Fruit fly (Drosophila melanogaster) whole organism, adult: ENCODE data around the gene CG14062.

Experiments used
- CG11617 ChIP-seq: fragments of 200-800 bp; sonication (Bioruptor generic); optimal IDR thresholded peaks from 2 replicates; lab custom pipeline; 2017; ENCODE audit warnings: mild to moderate bottlenecking, missing biosample characterization, missing genetic modification reagents, missing genetic modification characterization
- CG12768 ChIP-seq: fragments of 200-800 bp; sonication (Bioruptor generic); optimal IDR thresholded peaks from 2 replicates; lab custom pipeline; 2017; ENCODE audit warnings: missing biosample characterization, missing genetic modification characterization, mild to moderate bottlenecking, moderate library complexity, missing genetic modification reagents
- CG14711 ChIP-seq: fragments of 200-800 bp; sonication (Bioruptor generic); optimal IDR thresholded peaks from 2 replicates; lab custom pipeline; 2018; ENCODE audit warnings: missing biosample characterization, mild to moderate bottlenecking, missing genetic modification characterization, moderate library complexity
- CG1620 ChIP-seq: fragments of 200-800 bp; sonication (Bioruptor generic); optimal IDR thresholded peaks from 2 replicates; lab custom pipeline; 2016; ENCODE audit warnings: missing biosample characterization, missing genetic modification characterization
- CG33017 ChIP-seq: fragments of 200-800 bp; sonication (Bioruptor generic); optimal IDR thresholded peaks from 2 replicates; lab custom pipeline; 2018; ENCODE audit warnings: missing biosample characterization, mild to moderate bottlenecking, missing genetic modification characterization, moderate library complexity
- CG5204 ChIP-seq: fragments of 200-800 bp; sonication (Bioruptor generic); optimal IDR thresholded peaks from 2 replicates; lab custom pipeline; 2016; ENCODE audit warnings: missing biosample characterization, missing genetic modification characterization
- CG7045 ChIP-seq: fragments of 200-800 bp; sonication (Bioruptor generic); optimal IDR thresholded peaks from 2 replicates; lab custom pipeline; 2017; ENCODE audit warnings: missing biosample characterization, mild to moderate bottlenecking, missing genetic modification characterization
- CG7101 ChIP-seq: fragments of 200-800 bp; sonication (Bioruptor generic); optimal IDR thresholded peaks from 2 replicates; lab custom pipeline; 2018; ENCODE audit warnings: missing biosample characterization, mild to moderate bottlenecking, missing genetic modification characterization, moderate library complexity
- Clk ChIP-seq: fragments of 200-800 bp; sonication (Bioruptor generic); optimal IDR thresholded peaks from 2 replicates; lab custom pipeline; 2017; ENCODE audit warnings: missing biosample characterization, missing genetic modification characterization
- Crg-1 ChIP-seq: fragments of 200-800 bp; sonication (Bioruptor generic); optimal IDR thresholded peaks from 2 replicates; lab custom pipeline; 2016; ENCODE audit warnings: missing biosample characterization, missing genetic modification characterization
- Hr96 ChIP-seq: fragments of 200-800 bp; sonication (Bioruptor generic); optimal IDR thresholded peaks from 2 replicates; lab custom pipeline; 2016; ENCODE audit warnings: missing biosample characterization, missing genetic modification characterization
- Mnt ChIP-seq: fragments of 200-800 bp; sonication (Bioruptor generic); optimal IDR thresholded peaks from 2 replicates; lab custom pipeline; 2016; ENCODE audit warnings: missing biosample characterization, mild to moderate bottlenecking, missing genetic modification characterization
- bab1 ChIP-seq: fragments of 200-800 bp; sonication (Bioruptor generic); optimal IDR thresholded peaks from 3 replicates; lab custom pipeline; 2019; ENCODE audit warnings: missing biosample characterization, mild to moderate bottlenecking, missing genetic modification characterization, moderate library complexity
- cic ChIP-seq: fragments of 200-800 bp; sonication (Bioruptor generic); optimal IDR thresholded peaks from 2 replicates; lab custom pipeline; 2017; ENCODE audit warnings: missing biosample characterization, mild to moderate bottlenecking, missing genetic modification characterization, moderate library complexity
- cnc ChIP-seq, 2 experiments: fragments of >200 bp; optimal IDR thresholded peaks; 2 replicates each; lab custom pipeline; 2017
- kay ChIP-seq: fragments of 200-800 bp; sonication (Bioruptor generic); peaks from one replicate; lab custom pipeline; 2016; ENCODE audit warnings: missing biosample characterization, missing genetic modification characterization, borderline replicate concordance
- ovo ChIP-seq: fragments of 200-800 bp; sonication (Bioruptor generic); optimal IDR thresholded peaks from 2 replicates; lab custom pipeline; 2016; ENCODE audit warnings: missing biosample characterization, missing genetic modification characterization
- pad ChIP-seq: fragments of 200-800 bp; sonication (Bioruptor generic); optimal IDR thresholded peaks from 3 replicates; lab custom pipeline; 2017; ENCODE audit warnings: missing biosample characterization, missing genetic modification characterization, mild to moderate bottlenecking, moderate library complexity, missing genetic modification reagents
- tj ChIP-seq: fragments of 200-800 bp; sonication (Bioruptor generic); optimal IDR thresholded peaks from 3 replicates; lab custom pipeline; 2017; ENCODE audit warnings: missing biosample characterization, mild to moderate bottlenecking, missing genetic modification characterization, moderate library complexity
- toe ChIP-seq: fragments of 200-800 bp; sonication (Bioruptor generic); optimal IDR thresholded peaks from 2 replicates; lab custom pipeline; 2016; ENCODE audit warnings: missing biosample characterization, missing genetic modification characterization

The CG14062 gene

DNA sequence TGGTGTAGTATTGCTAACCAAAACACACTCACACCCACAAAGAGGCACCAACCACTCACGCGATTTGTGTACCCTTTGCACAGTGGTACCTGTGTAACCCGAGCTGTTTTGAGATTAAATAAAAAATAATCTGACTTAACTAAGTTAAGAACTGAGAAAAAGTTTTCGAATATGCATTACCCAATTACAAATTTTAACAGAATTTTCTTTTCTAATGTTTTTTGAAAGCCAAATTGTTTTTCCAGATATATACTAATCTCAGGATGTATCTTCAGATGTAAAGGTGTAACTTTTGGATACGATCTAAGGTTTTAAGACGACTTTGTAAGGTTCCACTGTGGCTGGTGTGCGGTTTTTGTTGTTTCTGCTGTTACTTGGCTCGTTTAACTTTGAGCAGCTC lies 8.9 kb downstream of the CG14062 start:
- TF ChIP-seq CG33017 (tag; lab: Kevin White, UChicago) (peak; percentile 10), tj (GFP tag; lab: Kevin White, UChicago) (peak; percentile 12), Clk (GFP tag; lab: Kevin White, UChicago) (no peak), bab1 (GFP tag; lab: Kevin White, UChicago) (peak; percentile 75), CG14711 (tag; lab: Kevin White, UChicago) (peak; percentile 18), CG5204 (no peak), CG11617 (GFP tag; lab: Kevin White, UChicago) (no peak), CG7101 (tag; lab: Kevin White, UChicago) (peak; percentile 32), Mnt (GFP tag; lab: Kevin White, UChicago) (no peak), CG12768 (GFP tag; lab: Kevin White, UChicago) (no peak)

DNA sequence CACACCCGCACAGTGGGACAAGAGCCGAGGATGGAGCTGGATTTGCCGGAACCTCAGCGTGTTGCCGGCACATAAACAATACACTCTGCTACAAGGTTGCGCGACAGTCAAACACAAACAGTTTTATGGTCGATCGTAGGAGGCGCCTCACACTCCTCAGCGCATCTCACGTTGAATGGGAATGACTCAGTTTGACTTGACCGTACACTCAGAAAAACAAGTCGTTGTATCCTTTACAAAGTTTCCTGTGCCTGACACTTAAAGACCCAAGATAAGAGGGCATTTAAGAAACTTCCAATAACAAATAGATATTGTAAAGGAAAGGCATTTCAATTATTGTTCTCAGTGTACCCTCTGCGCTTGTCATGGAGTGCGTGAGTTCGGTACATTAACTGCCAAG lies 10.9 kb downstream of the CG14062 start:
- TF ChIP-seq CG7101 (tag; lab: Kevin White, UChicago), result no peak
- TF ChIP-seq CG14711 (tag; lab: Kevin White, UChicago), result no peak
- TF ChIP-seq kay (GFP tag; lab: Kevin White, UChicago), result no peak
- no peak for TF ChIP-seq Clk (GFP tag; lab: Kevin White, UChicago)

DNA sequence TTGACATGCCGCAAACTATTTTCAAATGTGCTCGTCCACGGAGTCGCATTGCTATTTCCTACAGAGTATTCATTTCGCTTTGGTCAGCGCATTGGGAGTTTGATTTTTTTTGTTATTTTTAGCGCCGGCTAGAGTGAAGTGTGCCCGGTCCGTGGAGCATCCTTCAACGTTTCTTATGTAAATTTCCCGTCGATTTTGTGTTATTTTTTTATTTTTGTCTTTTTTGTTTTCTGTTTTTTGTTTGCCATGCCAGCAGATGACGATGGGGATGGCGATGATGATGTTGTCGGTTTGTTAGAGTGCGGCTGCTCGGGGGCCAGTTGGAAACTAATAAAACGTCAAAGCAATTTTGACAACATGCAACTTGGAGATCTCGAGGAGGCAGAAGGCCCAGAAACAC lies 11.8 kb downstream of the CG14062 start:
- TF ChIP-seq ovo (GFP tag; lab: Kevin White, UChicago) (no peak), CG33017 (tag; lab: Kevin White, UChicago) (no peak), bab1 (GFP tag; lab: Kevin White, UChicago) (no peak), CG5204 (no peak), toe (GFP tag; lab: Kevin White, UChicago) (no peak), Clk (GFP tag; lab: Kevin White, UChicago) (no peak), CG7101 (tag; lab: Kevin White, UChicago) (no peak), kay (GFP tag; lab: Kevin White, UChicago) (no peak), Hr96 (GFP tag; lab: Kevin White, UChicago) (no peak), CG7045 (GFP tag; lab: Kevin White, UChicago) (no peak), pad (no peak), CG1620 (GFP tag; lab: Kevin White, UChicago) (no peak), Crg-1 (GFP tag; lab: Kevin White, UChicago) (no peak), Mnt (GFP tag; lab: Kevin White, UChicago) (no peak), tj (GFP tag; lab: Kevin White, UChicago) (no peak), CG14711 (tag; lab: Kevin White, UChicago) (no peak)

DNA sequence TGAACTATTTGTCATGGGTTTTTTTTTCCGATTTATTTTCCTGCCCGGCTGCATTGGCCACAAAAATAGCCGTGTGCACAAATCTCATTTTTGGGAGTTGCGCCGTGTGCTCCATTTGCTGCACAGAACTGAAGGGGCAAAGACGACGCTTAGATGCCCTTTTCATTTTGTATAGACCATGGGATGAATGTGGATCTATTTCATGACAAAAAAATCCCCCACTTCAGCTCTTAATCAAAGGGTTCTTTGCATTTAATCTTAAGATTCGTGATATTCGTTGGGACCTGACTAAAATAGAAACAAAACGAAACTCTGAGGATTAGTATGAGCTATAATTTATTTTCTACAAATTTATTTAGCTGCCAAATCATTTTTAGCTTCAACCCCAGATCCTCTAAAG lies 12.6 kb downstream of the CG14062 start:
- TF ChIP-seq CG1620 (GFP tag; lab: Kevin White, UChicago) (no peak), Crg-1 (GFP tag; lab: Kevin White, UChicago) (no peak)

DNA sequence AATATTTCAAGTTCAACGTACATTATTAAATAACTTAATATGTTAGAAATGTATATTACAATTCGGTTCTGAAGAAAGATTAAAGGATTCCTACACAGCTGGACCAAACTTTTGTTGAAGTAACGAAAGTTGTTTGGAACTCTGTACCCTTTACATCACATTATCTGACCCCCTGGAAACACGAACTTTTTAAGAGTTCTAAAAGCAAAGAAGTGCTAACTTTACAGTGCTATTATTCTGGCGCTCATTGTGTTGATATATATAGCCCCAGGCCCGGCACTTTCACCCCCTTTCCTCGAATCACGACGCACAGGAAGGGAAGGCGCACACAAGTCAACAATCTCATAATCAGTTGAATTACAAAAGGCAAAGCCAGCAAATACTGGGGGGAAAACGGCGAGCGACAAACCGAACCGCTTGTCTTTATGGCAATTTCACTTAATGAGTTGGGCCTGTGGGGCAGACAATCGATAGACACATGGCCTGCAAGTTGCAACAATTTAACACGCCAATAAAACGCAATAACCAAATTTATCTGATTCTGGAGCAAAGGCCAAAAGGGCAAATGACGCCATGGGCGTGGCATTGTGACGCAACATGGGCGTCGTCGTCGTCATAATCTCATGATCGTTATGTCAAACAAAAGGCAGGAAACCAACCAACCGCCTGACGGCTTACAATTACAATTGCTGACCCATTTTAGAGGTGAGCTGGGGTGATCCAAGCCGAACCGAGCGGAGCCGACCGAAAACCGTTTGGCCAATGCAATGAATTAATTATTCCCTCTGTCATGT lies 13.3 kb downstream of the CG14062 start:
- TF ChIP-seq Crg-1 (GFP tag; lab: Kevin White, UChicago) (no peak), tj (GFP tag; lab: Kevin White, UChicago) (peak; percentile 24), cnc (optimal IDR thresholded peaks at IDR 0.05; lab: Kevin White, UChicago) (no peak), CG11617 (GFP tag; lab: Kevin White, UChicago) (peak; percentile 11), cic (GFP tag; lab: Kevin White, UChicago) (peak; percentile 12), kay (GFP tag; lab: Kevin White, UChicago) (peak; percentile 15)

DNA sequence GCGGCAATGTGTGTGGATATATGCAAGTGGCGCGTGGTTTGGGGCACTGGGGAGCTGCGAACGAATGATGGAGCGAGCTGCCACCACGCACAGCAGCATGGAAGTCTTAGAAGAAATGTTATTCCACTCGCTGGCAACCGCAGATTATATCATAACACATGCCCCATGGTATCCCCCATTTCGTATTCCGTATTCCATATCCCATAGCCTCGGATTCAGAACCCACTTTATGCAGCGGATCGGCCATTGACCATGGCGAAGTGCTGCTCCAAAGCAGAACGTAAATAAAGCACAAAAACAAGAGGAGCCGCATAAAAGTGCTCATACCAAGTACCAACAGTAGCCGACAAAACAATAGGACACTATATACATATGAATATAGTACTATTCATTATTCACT lies 14.0 kb downstream of the CG14062 start:
- TF ChIP-seq toe (GFP tag; lab: Kevin White, UChicago) (no peak), CG33017 (tag; lab: Kevin White, UChicago) (no peak), kay (GFP tag; lab: Kevin White, UChicago) (no peak), tj (GFP tag; lab: Kevin White, UChicago) (no peak), Mnt (GFP tag; lab: Kevin White, UChicago) (no peak), ovo (GFP tag; lab: Kevin White, UChicago) (no peak), CG7101 (tag; lab: Kevin White, UChicago) (no peak), CG12768 (GFP tag; lab: Kevin White, UChicago) (no peak), bab1 (GFP tag; lab: Kevin White, UChicago) (no peak), Crg-1 (GFP tag; lab: Kevin White, UChicago) (no peak), Hr96 (GFP tag; lab: Kevin White, UChicago) (no peak), CG5204 (no peak), CG11617 (GFP tag; lab: Kevin White, UChicago) (no peak), CG7045 (GFP tag; lab: Kevin White, UChicago) (no peak), pad (no peak), cic (GFP tag; lab: Kevin White, UChicago) (no peak), Clk (GFP tag; lab: Kevin White, UChicago) (no peak), cnc (optimal IDR thresholded peaks at IDR 0.05; lab: Kevin White, UChicago) (no peak)
